Worm (Caenorhabditis elegans): ENCODE data around the gene sri-9.

DNA sequence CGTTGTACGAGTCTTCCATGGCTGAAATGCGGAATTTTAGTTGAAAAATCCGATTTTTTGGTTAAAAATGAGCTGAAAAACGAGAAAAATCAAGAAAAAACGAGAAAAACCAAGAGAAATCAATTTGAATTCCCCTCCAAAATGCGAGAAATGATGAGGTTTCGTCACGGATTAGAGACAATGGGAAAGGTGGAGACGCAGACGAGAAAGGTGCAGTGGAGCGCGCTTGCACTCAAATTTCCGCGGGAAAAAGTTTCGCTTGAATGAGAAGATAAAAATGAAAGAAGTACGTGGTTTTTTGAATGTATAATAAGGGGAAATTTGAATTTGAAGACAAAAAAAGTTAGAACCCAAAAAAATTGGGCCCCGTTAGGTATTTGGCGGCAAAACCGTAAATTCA lies 35.6 kb upstream of the sri-9 start, which contains the start of gene efl-1:
- TF ChIP-seq him-1 (tag; optimal IDR thresholded peaks at IDR 0.05) (no peak), dao-5 (tag; optimal IDR thresholded peaks at IDR 0.05) (no peak)

All from whole organism, L4/young adult.